Fruit fly (Drosophila melanogaster): Measurements from ENCODE around the gene CG11970.

The CG11970 gene

dm6 chr3R:9002542-9002941 lies 18.0 kb downstream of the CG11970 start:
- TF ChIP-seq lz (GFP tag; optimal IDR thresholded peaks at IDR 0.05): no peak
- no peak for TF ChIP-seq CG10631 (GFP tag; optimal IDR thresholded peaks at IDR 0.05)
- peak; percentile 19 for TF ChIP-seq fkh (GFP tag; optimal IDR thresholded peaks at IDR 0.05)
- no peak for TF ChIP-seq CG11902 (GFP tag; optimal IDR thresholded peaks at IDR 0.05)
- TF ChIP-seq topi (GFP tag; optimal IDR thresholded peaks at IDR 0.05): peak; percentile 1
- TF ChIP-seq Eip78C (GFP tag): peak; percentile 6
- no peak for TF ChIP-seq CG1621 (tag; optimal IDR thresholded peaks at IDR 0.05)

DNA sequence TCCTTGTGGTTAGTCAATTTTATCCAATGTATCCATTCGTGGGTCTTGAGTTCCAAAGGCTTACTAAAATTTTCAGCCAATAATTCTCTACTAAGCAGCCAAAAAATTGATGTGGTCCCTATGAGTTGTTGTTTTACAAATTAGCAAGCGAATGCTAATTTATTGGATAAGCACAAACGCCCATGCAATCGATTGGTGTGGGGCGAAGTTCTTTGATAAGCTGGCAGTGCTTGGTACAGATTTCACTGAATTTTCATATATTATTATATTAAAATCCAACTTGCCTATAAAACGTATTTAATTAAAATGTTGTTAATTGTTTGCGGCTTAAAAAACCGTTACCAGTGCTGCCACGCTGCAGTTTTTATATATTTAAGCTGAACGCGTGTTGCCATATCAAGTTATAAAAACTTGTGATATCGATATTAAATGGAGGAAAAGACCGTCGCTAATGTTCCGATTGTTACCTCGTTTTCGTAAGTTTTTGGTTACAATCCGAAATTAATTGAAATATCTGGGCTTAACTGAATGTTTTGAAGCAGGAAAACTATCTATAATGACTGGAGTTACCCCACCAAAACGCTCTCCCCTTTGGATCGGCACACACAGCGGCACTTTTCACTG lies 19.2 kb downstream of the CG11970 start, which contains the start of the genes CG31100 and CG11980:
Gene CG31100, minus strand, starts transcription at position 51 of the 624 bp plus-strand sequence.
Gene CG11980, plus strand, starts transcription at position 418 of the 624 bp plus-strand sequence.
- TF ChIP-seq vri (GFP tag; optimal IDR thresholded peaks at IDR 0.05) (no peak), CG8319 (GFP tag; optimal IDR thresholded peaks at IDR 0.05) (no peak), fkh (GFP tag; optimal IDR thresholded peaks at IDR 0.05) (peak; percentile 32), esn (GFP tag; optimal IDR thresholded peaks at IDR 0.05) (peak; percentile 33), Hr39 (GFP tag; optimal IDR thresholded peaks at IDR 0.05) (no peak), cyc (GFP tag; optimal IDR thresholded peaks at IDR 0.05) (no peak), CG10631 (GFP tag; optimal IDR thresholded peaks at IDR 0.05) (no peak), Blimp-1 (GFP tag; optimal IDR thresholded peaks at IDR 0.05) (no peak), Eip78C (GFP tag) (no peak)

DNA sequence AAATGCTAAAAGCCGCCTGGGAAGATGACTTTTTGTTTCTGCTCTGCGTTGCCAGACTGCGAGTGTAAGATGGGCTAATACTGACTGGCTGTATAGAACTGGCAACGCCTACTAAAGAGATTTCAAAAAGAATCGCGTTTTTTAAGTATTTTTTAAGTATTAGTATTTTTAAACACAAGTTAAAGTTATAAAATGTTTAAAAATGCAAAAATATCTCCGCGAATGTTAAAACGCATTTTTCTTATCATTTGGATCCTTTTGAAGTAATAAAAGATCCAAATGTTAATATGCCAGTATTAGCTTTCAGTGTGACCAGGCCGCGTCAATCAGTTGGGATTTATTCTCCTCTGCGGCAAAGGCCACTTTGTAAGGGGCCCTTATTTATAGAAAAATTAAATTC lies 21.6 kb downstream of the CG11970 start, which contains the start of the genes Prosbeta3 and Iru:
Gene Prosbeta3, minus strand, starts transcription at position 98 of the 400 bp plus-strand sequence.
Gene Iru, plus strand, starts transcription at position 328 of the 400 bp plus-strand sequence.
- TF ChIP-seq CG6808 (GFP tag; optimal IDR thresholded peaks at IDR 0.05) (no peak), CG11762 (GFP tag; optimal IDR thresholded peaks at IDR 0.05; ENCODE audit: insufficient read depth) (no peak), CG32006 (GFP tag; optimal IDR thresholded peaks at IDR 0.05) (no peak), Sox14 (GFP tag; optimal IDR thresholded peaks at IDR 0.05) (peak; percentile 13), esn (GFP tag; optimal IDR thresholded peaks at IDR 0.05) (peak; percentile 2), dsx (GFP tag; optimal IDR thresholded peaks at IDR 0.05; ENCODE audit: poor library complexity, severe bottlenecking) (peak; percentile 53), Smox (GFP tag; optimal IDR thresholded peaks at IDR 0.05) (no peak), fkh (GFP tag; optimal IDR thresholded peaks at IDR 0.05) (peak; percentile 86), lz (GFP tag; optimal IDR thresholded peaks at IDR 0.05) (no peak), CG3919 (GFP tag; optimal IDR thresholded peaks at IDR 0.05) (no peak), CG10631 (GFP tag; optimal IDR thresholded peaks at IDR 0.05) (no peak), Eip93F (GFP tag; optimal IDR thresholded peaks at IDR 0.05) (no peak), Eip78C (GFP tag) (peak; percentile 64), Ets96B (tag; optimal IDR thresholded peaks at IDR 0.05) (no peak), dac (GFP tag; optimal IDR thresholded peaks at IDR 0.05) (no peak), Sox15 (GFP tag; optimal IDR thresholded peaks at IDR 0.05) (no peak)

dm6 chr3R:9007258-9007657 lies 22.7 kb downstream of the CG11970 start:
- no peak for TF ChIP-seq CG34406 (GFP tag; optimal IDR thresholded peaks at IDR 0.05)

- TF ChIP-seq Eip78C (GFP tag) (peak; percentile 60), topi (GFP tag; optimal IDR thresholded peaks at IDR 0.05) (no peak), Sox14 (GFP tag; optimal IDR thresholded peaks at IDR 0.05) (peak; percentile 47), CG4318 (GFP tag; optimal IDR thresholded peaks at IDR 0.05) (no peak), CG8319 (GFP tag; optimal IDR thresholded peaks at IDR 0.05) (no peak), dac (GFP tag; optimal IDR thresholded peaks at IDR 0.05) (no peak), Hr38 (GFP tag; optimal IDR thresholded peaks at IDR 0.05) (no peak), lz (GFP tag; optimal IDR thresholded peaks at IDR 0.05) (no peak), CG16779 (tag; optimal IDR thresholded peaks at IDR 0.05) (no peak), CG8632 (GFP tag; optimal IDR thresholded peaks at IDR 0.05) (no peak), Eip93F (GFP tag; optimal IDR thresholded peaks at IDR 0.05) (no peak), Ets96B (tag; optimal IDR thresholded peaks at IDR 0.05) (peak; percentile 13), Smox (GFP tag; optimal IDR thresholded peaks at IDR 0.05) (no peak), Sox102F (GFP tag; optimal IDR thresholded peaks at IDR 0.05) (no peak), CG6276 (GFP tag; optimal IDR thresholded peaks at IDR 0.05) (no peak), CG1621 (tag; optimal IDR thresholded peaks at IDR 0.05) (peak; percentile 67), CG32006 (GFP tag; optimal IDR thresholded peaks at IDR 0.05) (no peak), OdsH (GFP tag; optimal IDR thresholded peaks at IDR 0.05) (no peak), cyc (GFP tag; optimal IDR thresholded peaks at IDR 0.05) (no peak), CG10631 (GFP tag; optimal IDR thresholded peaks at IDR 0.05) (no peak), eg (GFP tag; IDR thresholded peaks at IDR 0.05) (no peak), Lpt (GFP tag; optimal IDR thresholded peaks at IDR 0.05) (no peak), Blimp-1 (GFP tag; optimal IDR thresholded peaks at IDR 0.05) (no peak), spab (GFP tag; optimal IDR thresholded peaks at IDR 0.05) (no peak), CG3032 (tag; optimal IDR thresholded peaks at IDR 0.05) (peak; percentile 16), Hr39 (GFP tag; optimal IDR thresholded peaks at IDR 0.05) (no peak), Gug (GFP tag; IDR thresholded peaks at IDR 0.05) (no peak), CG6163 (GFP tag; IDR thresholded peaks at IDR 0.05) (0 out of 3 replicates have a peak, but pooled peaks have one; percentile 23), pdm3 (GFP tag; optimal IDR thresholded peaks at IDR 0.05) (no peak), fd85E (GFP tag; optimal IDR thresholded peaks at IDR 0.05) (no peak)
Observed at dm6 chr3R:9008202-9008601, 23.7 kb downstream of the CG11970 start, which contains the start of gene CG11983. CG11983 (plus strand) TSS chr3R:9008321.
